Fruit fly (Drosophila melanogaster) whole organism, embryonic: ENCODE data around the gene mRpS2.

ENCODE experiments used
- Aef1 ChIP-seq: fragments of 200-800 bp; sonication (Bioruptor generic); IDR thresholded peaks from 3 replicates; pipeline ENCODE4 v1.3.6; 2022; ENCODE audit warnings: missing biosample characterization, missing genetic modification characterization
- CG10321 ChIP-seq: fragments of 200-800 bp; sonication (Bioruptor generic); IDR thresholded peaks from 2 replicates; pipeline ENCODE4 v1.3.6; 2022; ENCODE audit warnings: missing biosample characterization, missing genetic modification characterization
- CG10543 ChIP-seq: fragments of 200-800 bp; sonication (Bioruptor generic); optimal IDR thresholded peaks from 3 replicates; lab custom pipeline; 2017; ENCODE audit warnings: missing biosample characterization, mild to moderate bottlenecking, missing genetic modification characterization, moderate library complexity
- CG11085 ChIP-seq: fragments of 200-800 bp; sonication (Bioruptor generic); IDR thresholded peaks from 2 replicates; pipeline ENCODE4 v1.3.6; 2022; ENCODE audit warnings: missing biosample characterization, missing genetic modification characterization
- CG11723 ChIP-seq: fragments of 200-800 bp; sonication (Bioruptor generic); optimal IDR thresholded peaks from 2 replicates; lab custom pipeline; 2017; ENCODE audit warnings: missing biosample characterization, mild to moderate bottlenecking, missing genetic modification characterization
- CG1233 ChIP-seq: fragments of 200-800 bp; sonication (Bioruptor generic); optimal IDR thresholded peaks from 4 replicates; lab custom pipeline; 2018; ENCODE audit warnings: missing biosample characterization, mild to moderate bottlenecking, missing genetic modification characterization
- CG12659 ChIP-seq: fragments of 200-800 bp; sonication (Bioruptor generic); optimal IDR thresholded peaks from 3 replicates; lab custom pipeline; 2017; ENCODE audit warnings: mild to moderate bottlenecking, missing biosample characterization, missing genetic modification reagents, missing genetic modification characterization
- CG14050 ChIP-seq: fragments of 200-800 bp; sonication (Bioruptor generic); IDR thresholded peaks from 3 replicates; pipeline ENCODE4 v1.3.6; 2022; ENCODE audit warnings: missing biosample characterization, missing genetic modification characterization
- CG14965 ChIP-seq: fragments of 200-800 bp; sonication (Bioruptor generic); optimal IDR thresholded peaks from 2 replicates; lab custom pipeline; 2016; ENCODE audit warnings: missing biosample characterization, missing genetic modification characterization, borderline replicate concordance
- CG1529 ChIP-seq: fragments of 200-800 bp; sonication (Bioruptor generic); optimal IDR thresholded peaks from 3 replicates; lab custom pipeline; 2018; ENCODE audit warnings: missing biosample characterization, missing genetic modification characterization
- CG15601 ChIP-seq: fragments of 200-800 bp; sonication (Bioruptor generic); optimal IDR thresholded peaks from 3 replicates; lab custom pipeline; 2019; ENCODE audit warnings: missing biosample characterization, mild to moderate bottlenecking, missing genetic modification characterization, moderate library complexity
- CG18599 ChIP-seq: fragments of 200-800 bp; sonication (Bioruptor generic); optimal IDR thresholded peaks from 3 replicates; lab custom pipeline; 2017; ENCODE audit warnings: missing biosample characterization, missing genetic modification characterization, mild to moderate bottlenecking, moderate library complexity, missing genetic modification reagents
- CG30431 ChIP-seq: fragments of 200-800 bp; sonication (Bioruptor generic); optimal IDR thresholded peaks from 2 replicates; lab custom pipeline; 2017; ENCODE audit warnings: missing biosample characterization, missing genetic modification characterization
- CG32532 ChIP-seq: fragments of 200-800 bp; sonication (Bioruptor generic); IDR thresholded peaks from 2 replicates; pipeline ENCODE4 v1.3.6; 2022; ENCODE audit warnings: missing biosample characterization, missing genetic modification characterization
- CG4360 ChIP-seq: fragments of 200-800 bp; sonication (Bioruptor generic); IDR thresholded peaks from 2 replicates; pipeline ENCODE4 v1.3.6; 2022; ENCODE audit warnings: missing biosample characterization, missing genetic modification characterization
- CG6683 ChIP-seq: fragments of 200-800 bp; sonication (Bioruptor generic); optimal IDR thresholded peaks from 2 replicates; lab custom pipeline; 2017; ENCODE audit warnings: missing biosample characterization, mild to moderate bottlenecking, missing genetic modification characterization, missing genetic modification reagents
- CG9932 ChIP-seq: fragments of 200-800 bp; sonication (Bioruptor generic); IDR thresholded peaks from 2 replicates; pipeline ENCODE4 v1.3.6; 2022; ENCODE audit warnings: missing biosample characterization, missing genetic modification characterization
- CoRest ChIP-seq: fragments of 200-800 bp; sonication (Bioruptor generic); optimal IDR thresholded peaks from 3 replicates; lab custom pipeline; 2018; ENCODE audit warnings: missing biosample characterization, mild to moderate bottlenecking, missing genetic modification characterization, moderate library complexity
- Deaf1 ChIP-seq: fragments of 200-800 bp; optimal IDR thresholded peaks from 3 replicates; lab custom pipeline; 2019; ENCODE audit warnings: missing biosample characterization, mild to moderate bottlenecking, missing genetic modification characterization, moderate library complexity
- Dip2 ChIP-seq: fragments of 200-800 bp; sonication (Bioruptor generic); IDR thresholded peaks from 2 replicates; pipeline ENCODE4 v1.3.6; 2022; ENCODE audit warnings: missing biosample characterization, missing genetic modification characterization
- E2f2 ChIP-seq: fragments of 200-800 bp; sonication (Bioruptor generic); IDR thresholded peaks from 2 replicates; pipeline ENCODE4 v1.3.6; 2022; ENCODE audit warnings: missing biosample characterization, missing genetic modification characterization
- ERR ChIP-seq: fragments of 200-800 bp; sonication (Bioruptor generic); optimal IDR thresholded peaks from 2 replicates; lab custom pipeline; 2016; ENCODE audit warnings: missing biosample characterization, missing genetic modification characterization
- Fer2 ChIP-seq: fragments of 200-800 bp; sonication (Bioruptor generic); optimal IDR thresholded peaks from 2 replicates; lab custom pipeline; 2018; ENCODE audit warnings: missing biosample characterization, mild to moderate bottlenecking, missing genetic modification characterization, moderate library complexity
- HLHmδ ChIP-seq: fragments of 200-800 bp; sonication (Bioruptor generic); optimal IDR thresholded peaks from 2 replicates; lab custom pipeline; 2018; ENCODE audit warnings: missing biosample characterization, mild to moderate bottlenecking, missing genetic modification characterization, moderate library complexity
- Lhr ChIP-seq: fragments of 200-800 bp; sonication (Bioruptor generic); optimal IDR thresholded peaks from 3 replicates; lab custom pipeline; 2017; ENCODE audit warnings: mild to moderate bottlenecking, missing biosample characterization, missing genetic modification reagents, missing genetic modification characterization
- Med ChIP-seq: fragments of 200-800 bp; sonication (Bioruptor generic); peaks from one replicate; lab custom pipeline; 2016; ENCODE audit warnings: missing biosample characterization, missing genetic modification characterization, mild to moderate bottlenecking, inconsistent platforms, moderate library complexity
- Myb ChIP-seq: fragments of 200-800 bp; sonication (Bioruptor generic); optimal IDR thresholded peaks from 2 replicates; lab custom pipeline; 2016; ENCODE audit warnings: missing biosample characterization, missing genetic modification characterization
- Neu2 ChIP-seq: fragments of 200-800 bp; sonication (Bioruptor generic); optimal IDR thresholded peaks from 3 replicates; lab custom pipeline; 2016; ENCODE audit warnings: missing biosample characterization, missing genetic modification characterization, borderline replicate concordance
- Optix ChIP-seq: fragments of 200-800 bp; sonication (Bioruptor generic); IDR thresholded peaks from 3 replicates; pipeline ENCODE4 v1.3.6; 2022; ENCODE audit warnings: missing biosample characterization, missing genetic modification characterization
- Scr ChIP-seq: fragments of 200-800 bp; sonication (Bioruptor generic); IDR thresholded peaks from 2 replicates; pipeline ENCODE4 v1.3.6; 2022; ENCODE audit warnings: missing biosample characterization, missing genetic modification characterization; ENCODE audit not compliant: partially characterized antibody
- Side ChIP-seq: fragments of 200-800 bp; sonication (Bioruptor generic); optimal IDR thresholded peaks from 2 replicates; lab custom pipeline; 2016; ENCODE audit warnings: missing biosample characterization, missing genetic modification characterization
- az2 ChIP-seq: fragments of 200-800 bp; sonication (Bioruptor generic); optimal IDR thresholded peaks from 3 replicates; lab custom pipeline; 2016; ENCODE audit warnings: missing biosample characterization, missing genetic modification characterization
- bigmax ChIP-seq: fragments of 200-800 bp; sonication (Bioruptor generic); optimal IDR thresholded peaks from 2 replicates; lab custom pipeline; 2018; ENCODE audit warnings: missing biosample characterization, mild to moderate bottlenecking, missing genetic modification characterization
- br ChIP-seq: fragments of >200 bp; optimal IDR thresholded peaks from 2 replicates; lab custom pipeline; 2017
- chif ChIP-seq, 2 experiments: fragments of 200-800 bp; sonication (Bioruptor generic); optimal IDR thresholded peaks; 3 replicates each; lab custom pipeline; 2016; ENCODE audit warnings: missing biosample characterization in 2 of 2, missing genetic modification characterization in 2 of 2
- crol ChIP-seq: fragments of 200-800 bp; sonication (Bioruptor generic); IDR thresholded peaks from 2 replicates; pipeline ENCODE4 v1.3.6; 2022; ENCODE audit warnings: missing biosample characterization, missing genetic modification characterization
- dati ChIP-seq: fragments of 200-800 bp; sonication (Bioruptor generic); IDR thresholded peaks from 2 replicates; pipeline ENCODE4 v1.3.6; 2022; ENCODE audit warnings: missing biosample characterization, missing genetic modification characterization
- en ChIP-seq: fragments of 200-800 bp; sonication (Bioruptor generic); optimal IDR thresholded peaks from 2 replicates; lab custom pipeline; 2016; ENCODE audit warnings: missing biosample characterization, missing genetic modification characterization
- grn ChIP-seq: fragments of 200-800 bp; sonication (Bioruptor generic); optimal IDR thresholded peaks from 3 replicates; lab custom pipeline; 2017; ENCODE audit warnings: missing biosample characterization, missing genetic modification characterization
- hbn ChIP-seq: fragments of 200-800 bp; sonication (Bioruptor generic); IDR thresholded peaks from 2 replicates; pipeline ENCODE4 v1.3.6; 2022; ENCODE audit warnings: missing biosample characterization, missing genetic modification characterization; ENCODE audit not compliant: partially characterized antibody
- kni ChIP-seq: fragments of 200-800 bp; sonication (Bioruptor generic); optimal IDR thresholded peaks from 3 replicates; lab custom pipeline; 2017; ENCODE audit warnings: mild to moderate bottlenecking, missing biosample characterization, missing genetic modification reagents, missing genetic modification characterization
- mam ChIP-seq: fragments of 200-800 bp; sonication (Bioruptor generic); optimal IDR thresholded peaks from 3 replicates; lab custom pipeline; 2016; ENCODE audit warnings: missing biosample characterization, missing genetic modification characterization
- nerfin-1 ChIP-seq: fragments of 200-800 bp; sonication (Bioruptor generic); optimal IDR thresholded peaks from 3 replicates; lab custom pipeline; 2019; ENCODE audit warnings: missing biosample characterization, mild to moderate bottlenecking, missing genetic modification characterization, moderate library complexity
- pnt ChIP-seq: fragments of 200-800 bp; sonication (Bioruptor generic); optimal IDR thresholded peaks from 3 replicates; lab custom pipeline; 2016; ENCODE audit warnings: missing biosample characterization, missing genetic modification characterization
- rib ChIP-seq: fragments of 200-800 bp; sonication (Bioruptor generic); IDR thresholded peaks from 2 replicates; pipeline ENCODE4 v1.3.6; 2022; ENCODE audit warnings: missing biosample characterization, missing genetic modification characterization
- row ChIP-seq: fragments of 200-800 bp; sonication (Bioruptor generic); IDR thresholded peaks from 3 replicates; pipeline ENCODE4 v1.3.6; 2022; ENCODE audit warnings: missing biosample characterization, missing genetic modification characterization
- scrt ChIP-seq: fragments of 200-800 bp; sonication (Bioruptor generic); optimal IDR thresholded peaks from 2 replicates; lab custom pipeline; 2018; ENCODE audit warnings: missing biosample characterization, mild to moderate bottlenecking, missing genetic modification characterization, moderate library complexity
- sob ChIP-seq: fragments of 200-800 bp; sonication (Bioruptor generic); IDR thresholded peaks from 2 replicates; pipeline ENCODE4 v1.3.6; 2022; ENCODE audit warnings: missing biosample characterization, missing genetic modification characterization
- tio ChIP-seq: fragments of 200-800 bp; sonication (Bioruptor generic); optimal IDR thresholded peaks from 2 replicates; lab custom pipeline; 2017; ENCODE audit warnings: missing biosample characterization, missing genetic modification characterization, inconsistent platforms
- vvl ChIP-seq: fragments of 200-800 bp; sonication (Bioruptor generic); IDR thresholded peaks from 2 replicates; pipeline ENCODE4 v1.3.6; 2022; ENCODE audit warnings: missing biosample characterization, missing genetic modification characterization
- wor ChIP-seq: fragments of 200-800 bp; sonication (Bioruptor generic); IDR thresholded peaks from 2 replicates; pipeline ENCODE4 v1.3.6; 2022; ENCODE audit warnings: missing biosample characterization, missing genetic modification characterization

mRpS2 gene

dm6 chr2L:4811491-4812058 lies 38.6 kb downstream of the mRpS2 start (continued):
- no peak for TF ChIP-seq br (lab: Kevin White, UChicago)
- no peak for TF ChIP-seq Dip2 (GFP tag; lab: Robert Waterston, UW)
- TF ChIP-seq nerfin-1 (tag; lab: Kevin White, UChicago), result peak; percentile 12
- TF ChIP-seq CG9932 (GFP tag; lab: Robert Waterston, UW), result peak; percentile 55
- peak; percentile 72 for TF ChIP-seq Scr (GFP tag; lab: Robert Waterston, UW)
- TF ChIP-seq row (GFP tag; lab: Robert Waterston, UW), result no peak; the same call in 2 of the 3 replicates
- peak; percentile 80 for TF ChIP-seq Deaf1 (tag; lab: Kevin White, UChicago)
- TF ChIP-seq CG1233, result no peak
- peak; percentile 69 for TF ChIP-seq Neu2 (GFP tag; lab: Kevin White, UChicago)
- TF ChIP-seq en (GFP tag; lab: Kevin White, UChicago), result no peak
- no peak for TF ChIP-seq CG30431 (GFP tag; lab: Kevin White, UChicago)
- no peak for TF ChIP-seq CoRest (tag; lab: Kevin White, UChicago)
- peak; percentile 48; the same call in 1 of the 2 replicates for TF ChIP-seq CG32532
- TF ChIP-seq CG6683 (GFP tag; lab: Kevin White, UChicago), result no peak
- no peak for TF ChIP-seq CG18599 (GFP tag; lab: Kevin White, UChicago)
- peak; percentile 28; the same call in 1 of the 2 replicates for TF ChIP-seq vvl (GFP tag; lab: Robert Waterston, UW)
- TF ChIP-seq CG11085, result no peak
- no peak; the same call in 1 of the 2 replicates for TF ChIP-seq sob (GFP tag; lab: Robert Waterston, UW)
- TF ChIP-seq Side (GFP tag; lab: Kevin White, UChicago), result no peak
- peak; percentile 59 for TF ChIP-seq crol
- TF ChIP-seq mam (GFP tag; lab: Kevin White, UChicago), result no peak
- TF ChIP-seq CG10321 (GFP tag; lab: Robert Waterston, UW), result no peak
- TF ChIP-seq az2, result no peak
- peak; percentile 89 for TF ChIP-seq rib
- no peak for TF ChIP-seq wor (GFP tag; lab: Robert Waterston, UW)
- no peak for TF ChIP-seq CG12659 (GFP tag; lab: Kevin White, UChicago)
- no peak for TF ChIP-seq CG11723
- no peak for TF ChIP-seq ERR
- no peak for TF ChIP-seq CG4360 (GFP tag; lab: Robert Waterston, UW)
- no peak for TF ChIP-seq Myb
- TF ChIP-seq grn (GFP tag; lab: Kevin White, UChicago), result peak; percentile 97
- TF ChIP-seq tio, result no peak
- no peak for TF ChIP-seq dati (GFP tag; lab: Robert Waterston, UW)
- peak; percentile 97 for TF ChIP-seq Lhr (GFP tag; lab: Kevin White, UChicago)
- peak; percentile 69 for TF ChIP-seq hbn (GFP tag; lab: Robert Waterston, UW)
- TF ChIP-seq bigmax (GFP tag; lab: Kevin White, UChicago), result peak; percentile 49
- TF ChIP-seq kni (GFP tag; lab: Kevin White, UChicago), result peak; percentile 94
- peak; percentile 82 for TF ChIP-seq HLHmδ (GFP tag; lab: Kevin White, UChicago)
- no peak for TF ChIP-seq Fer2 (tag; lab: Kevin White, UChicago)
- no peak for TF ChIP-seq chif (GFP tag; optimal IDR thresholded peaks at IDR 0.05; lab: Kevin White, UChicago)
- no peak for TF ChIP-seq CG15601 (tag; lab: Kevin White, UChicago)
- no peak for TF ChIP-seq CG14965 (GFP tag; lab: Kevin White, UChicago)
- TF ChIP-seq CG1529 (GFP tag; lab: Kevin White, UChicago), result peak; percentile 27
- TF ChIP-seq CG10543 (GFP tag; lab: Kevin White, UChicago), result peak; percentile 95
- TF ChIP-seq Med, result peak; percentile 69
- no peak for TF ChIP-seq CG14050 (GFP tag; lab: Robert Waterston, UW)
- no peak for TF ChIP-seq pnt (GFP tag; lab: Kevin White, UChicago)
- no peak for TF ChIP-seq Aef1 (GFP tag; lab: Robert Waterston, UW)
- peak; percentile 57 for TF ChIP-seq scrt (GFP tag; lab: Kevin White, UChicago)
- TF ChIP-seq E2f2 (GFP tag; lab: Robert Waterston, UW), result no peak
- TF ChIP-seq Optix, result peak; percentile 57; the same call in 2 of the 3 replicates
